Fruit fly (Drosophila melanogaster): Measurements from ENCODE around the gene zfh2.

Gene zfh2

dm6 chr4:501479-501993, at the start of gene zfh2:
Gene zfh2 (plus strand): TSS chr4:501810.
- no peak for TF ChIP-seq h (optimal IDR thresholded peaks at IDR 0.05)
- TF ChIP-seq ttk (optimal IDR thresholded peaks at IDR 0.05) = no peak
- TF ChIP-seq Myc (optimal IDR thresholded peaks at IDR 0.05) = no peak
- no peak for TF ChIP-seq Sin3A (optimal IDR thresholded peaks at IDR 0.05)
- no peak for TF ChIP-seq insv (optimal IDR thresholded peaks at IDR 0.05)
- TF ChIP-seq psq (optimal IDR thresholded peaks at IDR 0.05) = no peak

- TF ChIP-seq ttk (optimal IDR thresholded peaks at IDR 0.05) (no peak), psq (optimal IDR thresholded peaks at IDR 0.05) (no peak), insv (optimal IDR thresholded peaks at IDR 0.05) (no peak), h (optimal IDR thresholded peaks at IDR 0.05) (no peak), Sin3A (optimal IDR thresholded peaks at IDR 0.05) (no peak), Myc (optimal IDR thresholded peaks at IDR 0.05) (no peak)
These were observed 48.3 kb upstream of the zfh2 start for dm6 chr4:453303-453702.

dm6 chr4:458608-459007, 43.0 kb upstream of the zfh2 start:
- TF ChIP-seq insv (optimal IDR thresholded peaks at IDR 0.05) (no peak), Sin3A (optimal IDR thresholded peaks at IDR 0.05) (no peak)

- TF ChIP-seq Myc (optimal IDR thresholded peaks at IDR 0.05) (no peak), ttk (optimal IDR thresholded peaks at IDR 0.05) (no peak), psq (optimal IDR thresholded peaks at IDR 0.05) (no peak), Sin3A (optimal IDR thresholded peaks at IDR 0.05) (no peak), insv (optimal IDR thresholded peaks at IDR 0.05) (no peak), h (optimal IDR thresholded peaks at IDR 0.05) (no peak)
These were observed 35.1 kb upstream of the zfh2 start, which contains the start of gene Taf3 for dm6 chr4:466543-466965. Gene Taf3 (minus strand): TSS chr4:466828.

dm6 chr4:466976-467639, 34.5 kb upstream of the zfh2 start, which contains the start of gene CG33941:
Gene CG33941 (plus strand): TSS chr4:467497.
- TF ChIP-seq psq (optimal IDR thresholded peaks at IDR 0.05) (no peak), ttk (optimal IDR thresholded peaks at IDR 0.05) (no peak), h (optimal IDR thresholded peaks at IDR 0.05) (no peak), insv (optimal IDR thresholded peaks at IDR 0.05) (no peak), Myc (optimal IDR thresholded peaks at IDR 0.05) (no peak), Sin3A (optimal IDR thresholded peaks at IDR 0.05) (no peak)

- TF ChIP-seq insv (optimal IDR thresholded peaks at IDR 0.05) (no peak), ttk (optimal IDR thresholded peaks at IDR 0.05) (no peak), Myc (optimal IDR thresholded peaks at IDR 0.05) (no peak), h (optimal IDR thresholded peaks at IDR 0.05) (no peak), Sin3A (optimal IDR thresholded peaks at IDR 0.05) (no peak), psq (optimal IDR thresholded peaks at IDR 0.05) (no peak)
These were observed 33.6 kb upstream of the zfh2 start for dm6 chr4:468031-468430.

dm6 chr4:468634-469238, 32.9 kb upstream of the zfh2 start:
- TF ChIP-seq Myc (optimal IDR thresholded peaks at IDR 0.05) = no peak
- no peak for TF ChIP-seq ttk (optimal IDR thresholded peaks at IDR 0.05)
- TF ChIP-seq Sin3A (optimal IDR thresholded peaks at IDR 0.05) = no peak
- no peak for TF ChIP-seq h (optimal IDR thresholded peaks at IDR 0.05)
- no peak for TF ChIP-seq insv (optimal IDR thresholded peaks at IDR 0.05)
- no peak for TF ChIP-seq psq (optimal IDR thresholded peaks at IDR 0.05)

- TF ChIP-seq psq (optimal IDR thresholded peaks at IDR 0.05) = no peak
- no peak for TF ChIP-seq insv (optimal IDR thresholded peaks at IDR 0.05)
- TF ChIP-seq ttk (optimal IDR thresholded peaks at IDR 0.05) = no peak
- TF ChIP-seq Sin3A (optimal IDR thresholded peaks at IDR 0.05) = no peak
- TF ChIP-seq Myc (optimal IDR thresholded peaks at IDR 0.05) = no peak
- no peak for TF ChIP-seq h (optimal IDR thresholded peaks at IDR 0.05)
These were observed 19.9 kb upstream of the zfh2 start for dm6 chr4:481739-482138.

- TF ChIP-seq h (optimal IDR thresholded peaks at IDR 0.05) (no peak), ttk (optimal IDR thresholded peaks at IDR 0.05) (no peak), Sin3A (optimal IDR thresholded peaks at IDR 0.05) (no peak), insv (optimal IDR thresholded peaks at IDR 0.05) (no peak), psq (optimal IDR thresholded peaks at IDR 0.05) (no peak), Myc (optimal IDR thresholded peaks at IDR 0.05) (no peak)
These were observed 18.9 kb upstream of the zfh2 start for dm6 chr4:482659-483134.

dm6 chr4:483646-484045, 18.0 kb upstream of the zfh2 start:
- no peak for TF ChIP-seq Myc (optimal IDR thresholded peaks at IDR 0.05)
- no peak for TF ChIP-seq psq (optimal IDR thresholded peaks at IDR 0.05)
- no peak for TF ChIP-seq ttk (optimal IDR thresholded peaks at IDR 0.05)
- no peak for TF ChIP-seq Sin3A (optimal IDR thresholded peaks at IDR 0.05)
- TF ChIP-seq insv (optimal IDR thresholded peaks at IDR 0.05) = no peak
- no peak for TF ChIP-seq h (optimal IDR thresholded peaks at IDR 0.05)

- TF ChIP-seq Sin3A (optimal IDR thresholded peaks at IDR 0.05) = no peak
- TF ChIP-seq h (optimal IDR thresholded peaks at IDR 0.05) = no peak
- no peak for TF ChIP-seq insv (optimal IDR thresholded peaks at IDR 0.05)
These were observed 15.8 kb upstream of the zfh2 start for dm6 chr4:485796-486195.

dm6 chr4:486435-486834, 15.2 kb upstream of the zfh2 start:
- TF ChIP-seq insv (optimal IDR thresholded peaks at IDR 0.05) (no peak), ttk (optimal IDR thresholded peaks at IDR 0.05) (no peak), Myc (optimal IDR thresholded peaks at IDR 0.05) (no peak), h (optimal IDR thresholded peaks at IDR 0.05) (no peak)

- TF ChIP-seq ttk (optimal IDR thresholded peaks at IDR 0.05) (no peak), h (optimal IDR thresholded peaks at IDR 0.05) (no peak), Sin3A (optimal IDR thresholded peaks at IDR 0.05) (no peak), insv (optimal IDR thresholded peaks at IDR 0.05) (no peak), psq (optimal IDR thresholded peaks at IDR 0.05) (no peak), Myc (optimal IDR thresholded peaks at IDR 0.05) (no peak)
These were observed 14.1 kb upstream of the zfh2 start for dm6 chr4:487480-487879.
